Fruit fly (Drosophila melanogaster) ovary, adult (tissue): ENCODE results near the gene CG17122.

ENCODE experiments used
- CG17801 ChIP-seq: fragments of 200-800 bp; optimal IDR thresholded peaks from 2 replicates; lab custom pipeline; 2019; ENCODE audit warnings: missing biosample characterization, mild to moderate bottlenecking, missing genetic modification characterization, moderate library complexity; ENCODE audit not compliant: partially characterized antibody

CG17122 gene

DNA sequence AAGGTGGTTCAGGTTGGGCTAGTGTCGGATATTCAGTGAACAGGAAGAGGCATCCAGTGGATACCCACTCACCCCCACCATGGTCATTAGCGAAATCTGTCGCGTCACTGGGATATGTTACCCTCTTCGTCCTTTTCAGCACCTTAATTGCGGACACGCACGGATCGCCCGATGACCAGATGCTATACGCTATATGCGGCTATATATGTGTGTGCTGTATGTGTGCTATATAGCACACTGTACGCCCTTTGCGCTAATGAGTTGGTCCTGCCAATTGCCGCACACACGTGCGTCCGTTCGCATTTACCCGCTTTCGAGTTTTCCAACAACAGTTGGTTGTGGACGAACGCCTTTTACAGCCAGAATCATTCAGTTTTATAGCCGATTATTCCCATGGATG is 6.1 kb upstream of the CG17122 start:
- no peak for TF ChIP-seq CG17801

DNA sequence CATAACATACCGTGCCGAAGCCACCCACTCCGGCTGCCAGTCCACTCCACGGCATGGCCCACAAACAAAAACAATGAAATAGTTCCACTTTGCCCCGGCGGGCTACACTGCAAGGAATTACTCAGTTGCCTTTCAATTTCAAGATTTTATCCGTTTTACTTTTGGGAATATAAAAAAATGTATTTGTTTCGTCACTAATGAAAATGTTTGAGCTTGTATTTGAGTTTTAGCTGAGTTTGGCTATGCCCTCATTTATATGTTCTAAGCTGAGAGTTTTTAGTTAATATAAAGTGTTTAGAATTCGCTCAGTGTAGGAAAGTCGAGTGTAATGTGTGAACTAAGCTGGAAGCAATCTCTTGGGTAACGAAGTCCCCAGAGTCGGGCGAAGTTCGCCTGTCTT is 1.5 kb upstream of the CG17122 start:
- no peak for TF ChIP-seq CG17801

DNA sequence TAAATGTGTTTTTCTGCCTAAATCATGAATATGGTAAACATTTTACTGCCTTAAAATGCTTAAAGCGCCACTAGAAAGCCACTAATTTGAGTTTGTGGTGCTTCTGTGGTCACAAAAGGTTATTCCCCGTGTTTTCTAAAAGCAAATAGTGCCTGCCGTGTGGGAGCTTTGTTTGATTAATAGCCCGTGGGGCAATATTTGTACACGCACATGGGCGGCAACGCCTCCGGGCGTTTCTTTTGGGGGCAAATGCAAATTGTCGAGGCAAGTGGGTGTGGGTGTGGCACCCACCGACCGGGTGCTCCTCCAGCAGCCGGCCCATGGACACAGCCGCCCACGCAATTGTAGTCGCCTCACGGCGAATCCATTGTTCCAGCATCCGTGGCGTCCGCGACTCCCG is 751 bp upstream of the CG17122 start:
- no peak for TF ChIP-seq CG17801

DNA sequence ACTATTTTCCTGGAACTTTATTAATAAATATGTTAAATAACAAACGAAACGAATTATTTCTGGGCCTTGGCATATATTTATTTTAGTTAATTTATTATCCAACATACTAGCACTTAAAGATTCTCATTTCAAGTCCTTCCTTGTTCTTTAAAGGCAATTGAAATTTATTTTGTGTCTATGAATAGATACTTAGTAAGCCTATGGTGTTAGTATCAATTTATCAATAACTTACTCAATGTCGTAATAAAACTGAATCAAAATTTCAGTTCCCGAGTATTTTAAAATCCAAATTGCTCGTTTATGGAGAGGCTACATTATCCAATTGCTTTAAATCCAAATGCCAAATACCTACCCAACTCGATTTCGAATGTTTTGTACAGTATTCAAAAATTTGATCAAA is 9.6 kb downstream of the CG17122 start, which contains the start of gene CG32228:
CG32228 (plus strand) TSS at position 301 of the 400 bp plus-strand sequence.
- TF ChIP-seq CG17801, result no peak

DNA sequence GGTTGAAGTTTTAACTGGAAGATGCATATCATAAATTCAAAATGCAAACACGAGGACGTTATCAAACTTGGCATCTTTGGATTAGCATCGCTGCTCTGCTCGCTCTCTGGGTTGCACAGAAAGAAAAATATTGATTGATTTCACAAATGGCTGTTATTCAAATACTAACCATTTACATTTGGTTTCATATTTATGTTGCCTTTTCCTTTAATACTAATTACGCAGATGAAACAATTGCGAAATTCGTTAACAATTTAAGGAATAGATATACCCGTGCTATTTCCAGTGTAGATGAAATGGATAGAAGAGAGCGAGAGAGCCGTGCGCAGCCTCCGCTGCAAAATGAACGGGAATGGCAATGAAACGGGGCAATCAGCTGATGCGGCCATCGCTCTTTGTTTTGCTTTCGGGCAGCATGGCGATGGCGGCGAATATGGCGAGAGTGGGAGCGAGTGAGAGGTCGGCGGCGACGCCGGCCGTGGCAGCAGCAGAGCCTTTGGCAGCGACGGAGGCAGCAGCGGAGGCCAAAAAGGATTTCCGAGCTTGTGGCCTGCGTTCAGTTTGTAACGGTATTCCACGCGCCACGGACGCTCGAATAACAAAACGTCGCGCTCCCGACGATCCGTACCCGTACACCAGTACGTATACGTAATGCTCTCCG is 27.5 kb downstream of the CG17122 start, which contains the start of gene rdgC:
rdgC (plus strand) TSS at position 568 of the 661 bp plus-strand sequence.
- peak; percentile 31 for TF ChIP-seq CG17801

DNA sequence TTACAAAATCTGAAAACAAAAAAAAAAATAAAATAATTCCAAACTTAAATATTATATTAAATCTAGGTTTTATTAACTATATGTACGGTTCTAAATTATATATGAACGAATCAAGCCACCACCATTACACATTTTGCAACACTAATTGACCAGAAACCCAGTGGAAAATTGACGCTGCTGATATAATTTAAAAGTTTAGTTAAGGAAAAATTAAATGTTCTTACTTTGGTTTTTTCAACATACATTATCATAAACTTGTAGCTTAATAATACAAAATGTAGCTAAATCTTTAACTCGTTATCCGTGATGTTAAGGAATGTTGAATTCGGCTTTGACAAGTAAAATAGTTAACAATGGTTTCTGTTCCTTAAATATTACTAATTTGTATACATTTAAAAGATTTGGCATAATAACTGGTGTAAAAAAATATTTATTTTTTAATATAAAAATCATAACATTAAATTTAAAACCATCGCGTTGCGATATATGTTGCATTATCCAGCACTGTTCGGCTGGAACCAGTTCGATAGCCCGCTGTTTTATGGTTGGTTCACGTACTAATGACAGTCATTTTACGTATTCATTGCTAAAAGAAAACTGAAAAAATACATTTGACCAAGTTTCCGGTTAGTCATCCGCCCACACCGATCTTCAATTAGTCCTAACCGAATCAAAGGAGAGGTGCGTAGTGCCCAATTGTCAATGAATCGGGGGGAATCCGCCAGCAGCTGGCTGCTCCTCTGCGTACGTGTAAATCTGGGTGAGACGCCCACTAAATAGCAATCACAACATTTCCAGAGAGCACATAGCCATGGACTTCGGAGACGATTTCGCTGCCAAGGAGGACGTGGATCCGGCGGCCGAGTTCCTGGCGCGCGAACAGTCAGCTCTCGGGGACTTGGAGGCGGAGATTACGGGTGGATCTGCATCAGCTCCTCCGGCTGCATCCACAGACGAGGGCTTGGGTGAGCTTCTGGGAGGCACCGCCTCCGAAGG is 32.9 kb downstream of the CG17122 start:
- TF ChIP-seq CG17801, result peak; percentile 43

DNA sequence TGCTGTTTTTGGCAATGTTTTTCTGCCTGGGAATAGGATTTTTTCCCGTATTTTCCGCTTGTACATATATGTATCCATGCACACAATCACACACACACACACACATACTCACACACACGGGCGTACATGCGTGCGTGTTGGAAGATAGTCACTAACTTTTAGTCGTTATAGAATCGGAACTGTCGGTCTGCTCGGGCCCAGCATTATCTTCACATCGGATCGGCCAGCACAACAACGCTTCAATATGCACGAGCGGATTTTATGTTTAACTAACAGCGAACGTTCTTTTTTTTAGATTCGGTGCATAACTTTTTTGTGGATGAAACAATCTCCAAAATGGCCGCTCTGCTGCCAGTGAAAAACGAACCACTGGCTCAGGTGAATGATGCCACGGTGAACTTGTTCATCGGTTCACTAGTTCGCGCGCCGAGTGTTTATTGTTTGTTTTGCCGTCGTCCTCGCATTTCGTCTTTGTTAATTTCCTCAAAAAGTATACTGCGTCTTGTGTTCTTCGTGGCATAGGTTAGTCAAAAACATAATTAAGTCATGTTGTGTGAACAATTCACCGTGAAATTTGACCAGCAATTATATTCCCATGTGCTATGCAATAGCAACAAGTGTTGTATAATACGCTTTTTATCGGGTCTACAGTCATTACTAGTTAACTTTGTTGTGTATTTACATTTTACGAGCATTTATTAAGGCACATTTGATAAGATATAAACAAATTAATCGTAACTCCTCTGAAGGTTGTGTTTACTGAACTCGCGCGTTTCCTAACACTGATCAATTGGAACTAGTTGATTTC is 33.8 kb downstream of the CG17122 start, which contains the start of the genes CG6951 and CG17233:
CG6951 (plus strand) TSS at position 105 of the 808 bp plus-strand sequence.
CG17233 (minus strand) TSS at position 741 of the 808 bp plus-strand sequence.
- TF ChIP-seq CG17801, result no peak

DNA sequence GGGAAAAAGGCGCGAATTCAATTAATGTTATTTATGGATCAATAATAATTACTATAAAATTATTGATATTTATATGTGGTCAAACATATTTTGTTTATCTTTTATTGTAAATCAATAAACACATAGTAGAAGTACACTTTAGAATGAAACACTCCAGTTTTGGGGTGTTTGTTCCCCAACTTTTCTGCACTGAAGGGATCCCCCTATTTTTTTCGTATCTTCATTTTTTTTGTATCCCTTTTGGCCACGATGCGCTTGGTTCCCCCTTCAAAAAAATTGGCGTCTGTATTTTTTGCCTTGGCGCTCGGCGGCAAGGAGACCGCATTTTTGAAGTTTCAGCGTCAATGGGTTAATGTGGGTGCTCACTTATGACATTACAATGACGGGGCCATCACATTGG is 34.4 kb downstream of the CG17122 start, which contains the start of gene Clc:
Clc (plus strand) TSS at position 301 of the 400 bp plus-strand sequence.
- TF ChIP-seq CG17801, result no peak

DNA sequence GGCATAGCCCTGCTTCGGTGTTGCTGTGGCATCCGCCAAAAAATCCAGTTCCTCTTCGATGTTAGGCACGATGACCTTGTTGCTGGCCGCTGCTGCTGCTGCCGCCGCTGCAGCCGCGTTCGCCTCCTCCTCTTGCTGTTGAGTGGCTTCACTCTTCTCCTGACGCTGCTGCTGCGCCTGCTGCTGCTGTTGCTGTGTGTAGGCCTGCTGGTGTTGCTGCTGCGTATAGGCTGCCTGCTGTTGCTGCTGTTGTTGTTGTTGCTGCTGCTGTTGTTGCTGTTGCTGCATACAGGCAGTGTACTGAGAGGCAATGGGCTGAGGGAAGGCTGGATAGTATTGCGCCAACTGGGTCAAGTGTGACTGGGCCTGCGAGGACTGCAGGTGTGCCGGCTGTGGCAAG is 38.0 kb downstream of the CG17122 start:
- TF ChIP-seq CG17801, result no peak

DNA sequence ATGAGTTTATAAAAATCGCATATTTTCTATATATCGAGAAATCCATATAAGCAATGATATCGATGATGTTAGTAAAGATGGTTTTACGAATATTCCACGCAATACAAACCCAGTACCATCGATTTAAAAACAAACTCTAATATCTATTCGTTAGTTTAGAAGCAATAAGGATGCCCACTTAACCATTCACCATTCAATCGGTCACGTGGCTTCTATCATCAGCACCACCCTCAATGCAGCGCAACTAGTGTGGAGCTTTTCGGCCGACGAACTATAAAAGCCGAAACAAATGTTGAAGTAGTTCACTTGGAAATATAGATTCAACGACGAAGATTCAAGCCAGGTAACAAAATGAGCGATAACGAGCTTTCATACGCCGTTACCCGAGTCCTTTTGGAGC is 43.8 kb downstream of the CG17122 start, which contains the start of gene CG13813:
CG13813 (plus strand) TSS at position 301 of the 400 bp plus-strand sequence.
- TF ChIP-seq CG17801, result no peak

DNA sequence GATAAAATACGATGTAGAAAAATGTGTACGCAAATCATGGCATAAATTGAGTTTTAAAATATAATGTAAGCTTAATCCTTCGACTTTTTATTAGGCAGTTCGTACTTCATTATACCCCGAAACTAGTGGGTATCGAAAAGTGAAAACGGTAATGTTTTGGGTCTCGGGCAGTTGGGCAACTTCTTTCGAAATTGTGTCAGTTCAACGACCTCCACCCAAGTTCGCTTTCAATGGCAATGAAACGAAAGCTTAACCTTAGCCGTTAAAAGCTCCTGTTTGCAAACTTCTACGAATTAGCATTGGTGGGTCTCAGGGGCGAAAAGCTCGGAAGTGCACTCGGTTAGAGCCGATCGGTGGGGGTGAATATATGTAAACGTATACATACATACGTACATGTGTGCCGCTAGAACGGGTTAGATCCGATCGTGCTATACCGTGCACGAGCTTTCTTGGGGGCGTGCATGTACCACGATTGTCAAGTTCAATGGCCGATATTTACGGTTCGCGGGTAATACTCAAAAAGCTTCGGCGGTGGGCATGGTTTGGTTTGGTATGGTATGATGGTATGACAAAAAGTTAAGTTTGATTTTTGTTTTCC is 44.9 kb downstream of the CG17122 start:
- TF ChIP-seq CG17801, result no peak

DNA sequence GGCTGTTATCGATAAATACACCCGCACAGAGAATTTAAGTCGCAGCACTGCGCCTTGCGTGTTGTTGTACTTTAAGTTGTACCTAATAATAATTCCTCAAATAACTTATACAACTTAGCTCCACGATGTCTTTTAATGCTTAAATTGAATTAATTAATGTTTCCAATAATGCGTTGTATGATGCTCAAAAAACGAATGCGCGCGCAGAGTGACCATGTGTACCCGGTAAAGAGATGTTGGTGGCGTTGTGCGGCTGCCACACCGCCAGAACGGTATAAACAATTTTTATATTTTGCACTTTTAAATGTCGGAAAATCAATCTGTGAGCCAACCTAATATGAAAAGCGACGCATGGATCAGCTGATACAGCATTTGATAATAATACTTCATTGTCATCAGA is 49.0 kb downstream of the CG17122 start:
- peak; percentile 35 for TF ChIP-seq CG17801

DNA sequence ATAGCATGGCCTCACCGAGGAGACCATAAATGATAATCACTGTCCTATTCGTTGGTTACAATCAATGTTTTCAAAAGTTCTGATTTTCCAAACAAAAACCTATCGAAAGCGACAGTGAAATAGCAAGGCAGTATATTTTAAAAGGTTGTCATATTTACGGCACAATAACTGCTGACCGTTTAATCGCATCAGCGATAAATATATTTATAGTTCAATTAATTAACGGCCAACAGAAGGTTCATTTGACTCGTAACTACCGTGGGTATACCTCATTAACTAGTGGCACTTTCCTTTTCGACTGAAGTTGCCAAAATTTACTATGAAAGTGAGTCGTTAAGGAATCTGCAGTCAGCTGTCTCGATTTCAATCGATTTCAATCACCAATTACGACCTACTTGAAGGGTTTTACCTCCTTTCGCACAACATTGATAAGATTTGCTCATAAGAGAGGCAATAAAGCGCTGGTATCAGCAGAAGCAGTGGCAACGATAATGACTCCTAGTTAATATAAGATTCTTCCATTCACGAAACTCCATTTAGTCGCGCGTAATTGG is 51.7 kb downstream of the CG17122 start, which contains the start of gene CG17147:
CG17147 (plus strand) TSS at position 535 of the 554 bp plus-strand sequence.
- no peak for TF ChIP-seq CG17801
